Worm (Caenorhabditis elegans) whole organism, L4 larva: ENCODE results near the gene dhs-30.

Experiments
- F37D6.2 ChIP-seq: sonication (generic microtip); optimal IDR thresholded peaks from 2 replicates; lab custom pipeline; 2016; ENCODE audit warnings: mild to moderate bottlenecking, missing genetic modification characterization, missing compliant biosample characterization
- F49E8.2 ChIP-seq: sonication (generic microtip); optimal IDR thresholded peaks from 2 replicates; lab custom pipeline; 2016; ENCODE audit warnings: missing compliant biosample characterization, mild to moderate bottlenecking, missing genetic modification characterization, borderline replicate concordance
- R02D3.7 ChIP-seq: fragments of 150-350 bp; sonication (generic microtip); optimal IDR thresholded peaks from 3 replicates; lab custom pipeline; 2014; ENCODE audit warnings: missing biosample characterization, missing genetic modification characterization
- Y105C5A.15 ChIP-seq: fragments of 200-800 bp; sonication (Bioruptor generic); IDR thresholded peaks from 2 replicates; pipeline ENCODE4 v1.3.6; 2022; ENCODE audit warnings: missing genetic modification characterization, missing compliant biosample characterization
- Y48G9A.11 ChIP-seq: fragments of 200-800 bp; sonication (Bioruptor generic); IDR thresholded peaks from 2 replicates; pipeline ENCODE4 v1.3.6; 2022; ENCODE audit warnings: missing genetic modification reagents, missing genetic modification characterization, missing compliant biosample characterization
- Y5F2A.4 ChIP-seq: fragments of 200-800 bp; sonication (Bioruptor generic); optimal IDR thresholded peaks from 2 replicates; lab custom pipeline; 2018; ENCODE audit warnings: mild to moderate bottlenecking, missing genetic modification characterization, missing compliant biosample characterization
- Y75B8A.6 ChIP-seq: fragments of 200-800 bp; sonication (Bioruptor generic); IDR thresholded peaks from 2 replicates; pipeline ENCODE4 v1.3.6; 2022; ENCODE audit warnings: missing genetic modification reagents, missing genetic modification characterization, missing compliant biosample characterization
- aly-2 ChIP-seq: sonication (generic microtip); optimal IDR thresholded peaks from 2 replicates; lab custom pipeline; 2018; ENCODE audit warnings: missing biosample characterization, missing genetic modification characterization
- arid-1 ChIP-seq: fragments of 200-800 bp; sonication (Bioruptor generic); conservative IDR thresholded peaks from 2 replicates; pipeline ENCODE4 v1.3.6; 2022; ENCODE audit warnings: missing genetic modification reagents, missing genetic modification characterization, missing compliant biosample characterization
- attf-4 ChIP-seq: sonication (generic microtip); optimal IDR thresholded peaks from 3 replicates; lab custom pipeline; 2017; ENCODE audit warnings: missing biosample characterization, missing genetic modification characterization
- ceh-20 ChIP-seq: fragments of 200-800 bp; sonication (Bioruptor generic); IDR thresholded peaks from 2 replicates; pipeline ENCODE4 v1.3.6; 2022; ENCODE audit warnings: missing genetic modification reagents, missing genetic modification characterization, missing compliant biosample characterization
- ceh-32 ChIP-seq: sonication (generic microtip); optimal IDR thresholded peaks from 2 replicates; lab custom pipeline; 2016; ENCODE audit warnings: mild to moderate bottlenecking, missing genetic modification characterization, missing compliant biosample characterization; ENCODE audit not compliant: poor library complexity
- ceh-44 ChIP-seq: fragments of 200-800 bp; sonication (Bioruptor generic); IDR thresholded peaks from 2 replicates; pipeline ENCODE4 v1.3.6; 2022; ENCODE audit warnings: missing genetic modification reagents, missing genetic modification characterization, missing compliant biosample characterization
- daf-16 ChIP-seq, 3 experiments: sonication (generic microtip); optimal IDR thresholded peaks; 2 replicates each; lab custom pipeline; 2016 to 2017; ENCODE audit warnings: missing genetic modification characterization in 3 of 3, missing genetic modification reagents in 3 of 3, mild to moderate bottlenecking in 2 of 3, missing compliant biosample characterization in 2 of 3, missing biosample characterization in 1 of 3, moderate library complexity in 1 of 3
- daf-19 ChIP-seq: fragments of 200-800 bp; sonication (Bioruptor generic); conservative IDR thresholded peaks from 2 replicates; pipeline ENCODE4 v1.3.6; 2022; ENCODE audit warnings: missing genetic modification characterization, missing compliant biosample characterization
- daf-8 ChIP-seq: fragments of 200-800 bp; sonication (Bioruptor generic); IDR thresholded peaks from 2 replicates; pipeline ENCODE4 v1.3.6; 2022; ENCODE audit warnings: missing genetic modification characterization, missing compliant biosample characterization
- fkh-10 ChIP-seq: fragments of 150-350 bp; optimal IDR thresholded peaks from 2 replicates; lab custom pipeline; 2014; ENCODE audit warnings: missing biosample characterization, missing genetic modification reagents, missing genetic modification characterization
- fos-1 ChIP-seq: fragments of 150-350 bp; optimal IDR thresholded peaks from 2 replicates; lab custom pipeline; 2014; ENCODE audit warnings: missing biosample characterization, missing genetic modification characterization
- gei-8 ChIP-seq: fragments of 200-800 bp; sonication (Bioruptor generic); optimal IDR thresholded peaks from 2 replicates; lab custom pipeline; 2018; ENCODE audit warnings: mild to moderate bottlenecking, missing genetic modification characterization, missing compliant biosample characterization
- hlh-11 ChIP-seq: fragments of 200-800 bp; sonication (Bioruptor generic); optimal IDR thresholded peaks from 2 replicates; lab custom pipeline; 2018; ENCODE audit warnings: mild to moderate bottlenecking, missing genetic modification characterization, missing compliant biosample characterization
- hmg-1.1 ChIP-seq: fragments of 200-800 bp; sonication (Bioruptor generic); IDR thresholded peaks from 2 replicates; pipeline ENCODE4 v1.3.6; 2022; ENCODE audit warnings: missing genetic modification reagents, missing genetic modification characterization, missing compliant biosample characterization
- lin-1 ChIP-seq: fragments of 200-800 bp; sonication (Bioruptor generic); IDR thresholded peaks from 2 replicates; pipeline ENCODE4 v1.3.6; 2022; ENCODE audit warnings: missing genetic modification reagents, missing genetic modification characterization, missing compliant biosample characterization
- lin-13 ChIP-seq: fragments of 150-350 bp; optimal IDR thresholded peaks from 2 replicates; lab custom pipeline; 2014; ENCODE audit warnings: missing biosample characterization, missing genetic modification reagents, missing genetic modification characterization
- lin-15B ChIP-seq: fragments of 150-350 bp; sonication (generic microtip); optimal IDR thresholded peaks from 3 replicates; lab custom pipeline; 2014; ENCODE audit warnings: missing biosample characterization, missing genetic modification characterization
- lin-29 ChIP-seq: fragments of 200-800 bp; sonication (Bioruptor generic); IDR thresholded peaks from 2 replicates; pipeline ENCODE4 v1.3.6; 2022; ENCODE audit warnings: missing genetic modification reagents, missing genetic modification characterization, missing compliant biosample characterization
- lin-38 ChIP-seq: fragments of 200-800 bp; sonication (Bioruptor generic); IDR thresholded peaks from 2 replicates; pipeline ENCODE4 v1.3.6; 2022; ENCODE audit warnings: missing genetic modification reagents, missing genetic modification characterization, missing compliant biosample characterization
- lir-3 ChIP-seq: sonication (generic microtip); optimal IDR thresholded peaks from 2 replicates; lab custom pipeline; 2016; ENCODE audit warnings: mild to moderate bottlenecking, missing genetic modification characterization, missing compliant biosample characterization
- lsy-2 ChIP-seq, 2 experiments: fragments of 150-350 bp in 1 of 2; sonication (generic microtip) in 1 of 2; optimal IDR thresholded peaks; 2 replicates each; lab custom pipeline; 2014 to 2017; ENCODE audit warnings: missing biosample characterization in 2 of 2, missing genetic modification characterization in 2 of 2
- madf-9 ChIP-seq: fragments of 200-800 bp; sonication (Bioruptor generic); conservative IDR thresholded peaks from 2 replicates; pipeline ENCODE4 v1.3.6; 2022; ENCODE audit warnings: missing genetic modification reagents, missing genetic modification characterization, missing compliant biosample characterization
- mdt-29 ChIP-seq: fragments of 200-800 bp; sonication (Bioruptor generic); IDR thresholded peaks from 2 replicates; pipeline ENCODE4 v1.3.6; 2022; ENCODE audit warnings: missing genetic modification reagents, missing genetic modification characterization, missing compliant biosample characterization
- mes-2 ChIP-seq: sonication (generic microtip); optimal IDR thresholded peaks from 2 replicates; lab custom pipeline; 2016; ENCODE audit warnings: missing genotype, mild to moderate bottlenecking, missing genetic modification characterization, missing compliant biosample characterization; ENCODE audit not compliant: poor library complexity, severe bottlenecking
- mxl-3 ChIP-seq: fragments of 200-800 bp; sonication (Bioruptor generic); optimal IDR thresholded peaks from 2 replicates; lab custom pipeline; 2018; ENCODE audit warnings: mild to moderate bottlenecking, missing genetic modification characterization, missing compliant biosample characterization
- nhr-11 ChIP-seq: fragments of 150-350 bp; optimal IDR thresholded peaks from 2 replicates; lab custom pipeline; 2014; ENCODE audit warnings: missing biosample characterization, missing genetic modification characterization
- nhr-237 ChIP-seq: sonication (generic microtip); optimal IDR thresholded peaks from 2 replicates; lab custom pipeline; 2017; ENCODE audit warnings: missing biosample characterization, missing genetic modification characterization
- nhr-41 ChIP-seq: fragments of 200-800 bp; sonication (Bioruptor generic); IDR thresholded peaks from 2 replicates; pipeline ENCODE4 v1.3.6; 2022; ENCODE audit warnings: missing genetic modification reagents, missing genetic modification characterization, missing compliant biosample characterization
- nhr-42 ChIP-seq: fragments of 200-800 bp; sonication (Bioruptor generic); IDR thresholded peaks from 2 replicates; pipeline ENCODE4 v1.3.6; 2022; ENCODE audit warnings: missing genetic modification characterization, missing compliant biosample characterization
- nhr-76 ChIP-seq: fragments of 150-350 bp; optimal IDR thresholded peaks from 2 replicates; lab custom pipeline; 2014; ENCODE audit warnings: missing biosample characterization, missing genetic modification characterization
- nhr-77 ChIP-seq: fragments of 150-350 bp; optimal IDR thresholded peaks from 2 replicates; lab custom pipeline; 2014; ENCODE audit warnings: missing biosample characterization, missing genetic modification characterization
- pha-4 ChIP-seq, 2 experiments: fragments of 150-350 bp in 1 of 2; fragments of 200-800 bp in 1 of 2; sonication (Bioruptor generic) in 1 of 2; IDR thresholded peaks in 1 of 2; optimal IDR thresholded peaks in 1 of 2; 2 replicates each; pipeline versions ENCODE4 v1.3.6 to Lab custom; 2014 to 2022; ENCODE audit warnings: missing genetic modification characterization in 2 of 2, missing genetic modification reagents in 2 of 2, missing biosample characterization in 1 of 2, missing compliant biosample characterization in 1 of 2
- pqm-1 ChIP-seq: sonication (generic microtip); optimal IDR thresholded peaks from 2 replicates; lab custom pipeline; 2017; ENCODE audit warnings: missing biosample characterization, missing genetic modification characterization
- rbr-2 ChIP-seq: sonication (generic microtip); optimal IDR thresholded peaks from 2 replicates; lab custom pipeline; 2016; ENCODE audit warnings: missing genotype, missing genetic modification characterization, missing compliant biosample characterization
- set-16 ChIP-seq: fragments of 200-800 bp; sonication (Bioruptor generic); IDR thresholded peaks from 2 replicates; pipeline ENCODE4 v1.3.6; 2022; ENCODE audit warnings: missing genetic modification reagents, missing genetic modification characterization, missing compliant biosample characterization
- skn-1 ChIP-seq: fragments of 150-350 bp; optimal IDR thresholded peaks from 2 replicates; lab custom pipeline; 2014; ENCODE audit warnings: missing biosample characterization, missing genetic modification characterization
- snpc-4 ChIP-seq: fragments of 150-350 bp; optimal IDR thresholded peaks from 2 replicates; lab custom pipeline; 2014; ENCODE audit warnings: missing biosample characterization, missing genetic modification characterization
- tag-97 ChIP-seq: fragments of 200-800 bp; sonication (Bioruptor generic); IDR thresholded peaks from 2 replicates; pipeline ENCODE4 v1.3.6; 2022; ENCODE audit warnings: missing genetic modification characterization, missing compliant biosample characterization
- unc-62 ChIP-seq, 3 experiments: fragments of 150-350 bp in 1 of 3; sonication (generic microtip); optimal IDR thresholded peaks in 2 of 3; peaks in 1 of 3; 1 replicate in 1 of 3; 2 replicates in 2 of 3; lab custom pipeline; 2014 to 2017; ENCODE audit warnings: missing biosample characterization in 3 of 3, missing genetic modification characterization in 3 of 3, missing genetic modification reagents in 3 of 3, missing genotype in 1 of 3
- vab-7 ChIP-seq: fragments of 200-800 bp; sonication (Bioruptor generic); IDR thresholded peaks from 2 replicates; pipeline ENCODE4 v1.3.6; 2022; ENCODE audit warnings: missing genetic modification reagents, missing genetic modification characterization, missing compliant biosample characterization
- zag-1 ChIP-seq: fragments of 150-350 bp; optimal IDR thresholded peaks from 2 replicates; lab custom pipeline; 2014; ENCODE audit warnings: missing biosample characterization, missing genetic modification characterization
- zfp-2 ChIP-seq: sonication (generic microtip); optimal IDR thresholded peaks from 2 replicates; lab custom pipeline; 2016; ENCODE audit warnings: mild to moderate bottlenecking, missing genetic modification characterization, missing compliant biosample characterization
- zip-2 ChIP-seq: fragments of 150-350 bp; optimal IDR thresholded peaks from 2 replicates; lab custom pipeline; 2014; ENCODE audit warnings: missing biosample characterization, missing genetic modification characterization

The dhs-30 gene

DNA sequence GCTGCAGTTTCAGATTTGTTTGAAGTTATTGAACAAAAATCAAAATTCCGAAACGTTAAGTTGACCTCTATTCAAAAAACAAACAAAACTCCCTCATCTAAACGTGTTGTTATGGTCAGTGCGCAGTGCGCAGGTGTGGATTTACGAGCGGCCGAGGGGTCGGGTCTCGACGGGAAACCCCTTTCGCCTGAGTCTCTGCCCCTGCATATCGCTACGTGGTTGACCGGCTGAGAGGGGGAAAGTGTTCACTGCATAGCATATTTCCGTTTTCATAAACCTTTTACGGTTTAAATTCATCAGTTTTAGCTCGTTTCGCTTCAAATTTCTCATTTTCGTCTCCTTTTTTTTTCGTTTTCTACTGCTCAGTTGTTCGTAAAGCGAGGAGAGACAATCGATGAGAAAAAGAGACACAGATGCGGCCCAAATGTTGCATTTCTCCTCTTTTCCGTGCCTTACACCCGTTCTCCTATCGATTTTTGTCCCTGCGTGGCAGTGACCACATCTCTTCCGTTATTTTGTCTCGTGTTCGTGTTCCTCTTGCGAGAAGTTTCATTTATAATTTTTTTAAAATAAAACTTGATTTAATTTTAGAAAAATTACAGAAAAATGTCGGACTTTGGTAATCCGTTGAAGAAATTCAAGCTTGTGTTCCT lies 13.6 kb downstream of the dhs-30 start, which contains the start of gene rab-6.2:
rab-6.2 (plus strand) TSS at position 603 of the 653 bp plus-strand sequence.
- TF ChIP-seq madf-9 (GFP tag; lab: Robert Waterston, UW) (no peak), Y75B8A.6 (GFP tag; lab: Robert Waterston, UW) (no peak), daf-19 (GFP tag; lab: Robert Waterston, UW) (no peak), zfp-2 (tag; lab: Kevin White, UChicago) (no peak), pha-4 (GFP tag; IDR thresholded peaks at IDR 0.05; lab: Robert Waterston, UW) (no peak), pha-4 (tag; optimal IDR thresholded peaks at IDR 0.05; lab: Kevin White, UChicago) (no peak), skn-1 (no peak), Y5F2A.4 (no peak), daf-16 (GFP tag; optimal IDR thresholded peaks at IDR 0.05; lab: Kevin White, UChicago) (no peak), daf-16 (tag; optimal IDR thresholded peaks at IDR 0.05; lab: Kevin White, UChicago) (no peak), nhr-11 (tag; lab: Kevin White, UChicago) (no peak), unc-62 (GFP tag; optimal IDR thresholded peaks at IDR 0.05 in 1 of 2; lab: Kevin White, UChicago) (no peak), unc-62 (tag; optimal IDR thresholded peaks at IDR 0.05; lab: Kevin White, UChicago) (no peak), lin-29 (GFP tag; lab: Robert Waterston, UW) (no peak), lin-13 (GFP tag; lab: Kevin White, UChicago) (no peak), mdt-29 (GFP tag; lab: Robert Waterston, UW) (no peak), attf-4 (no peak), ceh-20 (GFP tag; lab: Robert Waterston, UW) (no peak), lir-3 (tag; lab: Kevin White, UChicago) (no peak), mxl-3 (GFP tag; lab: Kevin White, UChicago) (peak; percentile 17), rbr-2 (tag; lab: Kevin White, UChicago) (no peak), zag-1 (no peak), F37D6.2 (tag; lab: Kevin White, UChicago) (no peak), pqm-1 (no peak), daf-8 (no peak), F49E8.2 (tag; lab: Kevin White, UChicago) (no peak), aly-2 (no peak), arid-1 (GFP tag; lab: Robert Waterston, UW) (no peak), zip-2 (tag; lab: Kevin White, UChicago) (no peak), gei-8 (no peak), Y48G9A.11 (GFP tag; lab: Robert Waterston, UW) (no peak), nhr-237 (no peak), set-16 (peak; percentile 26; the same call in 1 of the 2 replicates), hmg-1.1 (GFP tag; lab: Robert Waterston, UW) (peak; percentile 28; the same call in 1 of the 2 replicates), ceh-32 (tag; lab: Kevin White, UChicago) (no peak), lin-38 (GFP tag; lab: Robert Waterston, UW) (no peak), nhr-41 (GFP tag; lab: Robert Waterston, UW) (no peak), nhr-76 (tag; lab: Kevin White, UChicago) (no peak), vab-7 (GFP tag; lab: Robert Waterston, UW) (no peak), fkh-10 (GFP tag; lab: Kevin White, UChicago) (no peak), Y105C5A.15 (GFP tag; lab: Robert Waterston, UW) (no peak), R02D3.7 (tag; lab: Kevin White, UChicago) (peak; percentile 19), hlh-11 (tag; lab: Kevin White, UChicago) (peak; percentile 24), mes-2 (tag; lab: Kevin White, UChicago) (peak; percentile 48), snpc-4 (tag; lab: Kevin White, UChicago) (no peak), fos-1 (tag; lab: Kevin White, UChicago) (no peak), nhr-42 (GFP tag; lab: Robert Waterston, UW) (no peak), ceh-44 (GFP tag; lab: Robert Waterston, UW) (no peak), lin-15B (tag; lab: Kevin White, UChicago) (no peak), tag-97 (GFP tag; lab: Robert Waterston, UW) (no peak), nhr-77 (tag; lab: Kevin White, UChicago) (no peak), lin-1 (GFP tag; lab: Robert Waterston, UW) (no peak), lsy-2 (tag; optimal IDR thresholded peaks at IDR 0.05; lab: Kevin White, UChicago) (no peak)
